Fruit fly (Drosophila melanogaster): ENCODE results near the gene Lcp65Af.

Gene Lcp65Af

dm6 chr3L:6157327-6158032 lies 20.9 kb upstream of the Lcp65Af start, which contains the start of gene CG13297 (continued):
- TF ChIP-seq sc (optimal IDR thresholded peaks at IDR 0.05) (no peak), sc (GFP tag; optimal IDR thresholded peaks at IDR 0.05) (no peak), CG16779 (GFP tag; IDR thresholded peaks at IDR 0.05) (no peak), GATAe (GFP tag; conservative IDR thresholded peaks at IDR 0.05) (no peak), CG4282 (GFP tag; optimal IDR thresholded peaks at IDR 0.05) (no peak), dysf (GFP tag; IDR thresholded peaks at IDR 0.05) (peak; percentile 57; the same call in 2 of the 3 replicates), dmrt99B (tag; optimal IDR thresholded peaks at IDR 0.05) (peak; percentile 88), tup (GFP tag; optimal IDR thresholded peaks at IDR 0.05) (no peak), gfzf (GFP tag; optimal IDR thresholded peaks at IDR 0.05) (no peak), ro (GFP tag; IDR thresholded peaks at IDR 0.05) (no peak), sens (GFP tag) (peak; percentile 76), Jarid2 (GFP tag; optimal IDR thresholded peaks at IDR 0.05) (no peak), Meics (GFP tag; optimal IDR thresholded peaks at IDR 0.05) (peak; percentile 42), Atf-2 (GFP tag; optimal IDR thresholded peaks at IDR 0.05) (no peak), grn (GFP tag; optimal IDR thresholded peaks at IDR 0.05) (peak; percentile 76), CG6854 (GFP tag; optimal IDR thresholded peaks at IDR 0.05) (no peak), CG15479 (GFP tag; optimal IDR thresholded peaks at IDR 0.05) (no peak), Vsx1 (GFP tag; optimal IDR thresholded peaks at IDR 0.05) (peak; percentile 46), Sry-δ (GFP tag; optimal IDR thresholded peaks at IDR 0.05) (no peak), CG6272 (GFP tag; IDR thresholded peaks at IDR 0.05) (no peak), Xbp1 (GFP tag; optimal IDR thresholded peaks at IDR 0.05) (peak; percentile 44), klu (GFP tag; IDR thresholded peaks at IDR 0.05) (no peak), CG6254 (GFP tag; optimal IDR thresholded peaks at IDR 0.05) (peak; percentile 12), Ets97D (GFP tag; optimal IDR thresholded peaks at IDR 0.05) (no peak), fu2 (GFP tag; optimal IDR thresholded peaks at IDR 0.05) (no peak), CG10209 (GFP tag; optimal IDR thresholded peaks at IDR 0.05) (peak; percentile 33), Rfx (GFP tag; IDR thresholded peaks at IDR 0.05) (0 out of 2 replicates have a peak, but pooled peaks have one; percentile 22), Bdp1 (GFP tag; optimal IDR thresholded peaks at IDR 0.05) (no peak), btn (GFP tag; optimal IDR thresholded peaks at IDR 0.05) (no peak)

- TF ChIP-seq YL-1 (GFP tag; optimal IDR thresholded peaks at IDR 0.05), result no peak
- no peak for TF ChIP-seq twi (tag; optimal IDR thresholded peaks at IDR 0.05)
- TF ChIP-seq Deaf1 (tag; optimal IDR thresholded peaks at IDR 0.05), result peak; percentile 63
- TF ChIP-seq pros (GFP tag; optimal IDR thresholded peaks at IDR 0.05), result peak; percentile 99
- TF ChIP-seq Blimp-1 (GFP tag; optimal IDR thresholded peaks at IDR 0.05), result peak; percentile 86
- peak; percentile 48 for TF ChIP-seq CG10209 (GFP tag; optimal IDR thresholded peaks at IDR 0.05)
- peak; percentile 71 for TF ChIP-seq ftz-f1 (GFP tag; optimal IDR thresholded peaks at IDR 0.05)
- TF ChIP-seq CG13894 (tag; optimal IDR thresholded peaks at IDR 0.05), result peak; percentile 50
- TF ChIP-seq CG6791 (GFP tag; IDR thresholded peaks at IDR 0.05; ENCODE audit: partially characterized antibody), result 0 out of 3 replicates have a peak, but pooled peaks have one; percentile 6
- peak; percentile 96 for TF ChIP-seq nom (GFP tag; optimal IDR thresholded peaks at IDR 0.05)
- peak; percentile 71 for TF ChIP-seq abd-A (tag; optimal IDR thresholded peaks at IDR 0.05)
- no peak for TF ChIP-seq MTF-1 (GFP tag; optimal IDR thresholded peaks at IDR 0.05; ENCODE audit: borderline replicate concordance)
- TF ChIP-seq Drgx (GFP tag; IDR thresholded peaks at IDR 0.05), result peak; percentile 37; the same call in 1 of the 2 replicates
- no peak for TF ChIP-seq CG6272 (GFP tag; IDR thresholded peaks at IDR 0.05)
- TF ChIP-seq sqz (GFP tag; optimal IDR thresholded peaks at IDR 0.05), result peak; percentile 33
- TF ChIP-seq CG10543 (GFP tag; optimal IDR thresholded peaks at IDR 0.05), result peak; percentile 36
- no peak for TF ChIP-seq cad (GFP tag; optimal IDR thresholded peaks at IDR 0.05)
- TF ChIP-seq Sox100B (GFP tag; optimal IDR thresholded peaks at IDR 0.05), result no peak
- TF ChIP-seq Atf-2 (GFP tag; optimal IDR thresholded peaks at IDR 0.05), result no peak
- peak; percentile 98 for TF ChIP-seq chinmo (GFP tag; IDR thresholded peaks at IDR 0.05; ENCODE audit: partially characterized antibody)
- TF ChIP-seq CG9797 (GFP tag; optimal IDR thresholded peaks at IDR 0.05), result no peak
- TF ChIP-seq CG10366 (GFP tag; IDR thresholded peaks at IDR 0.05), result no peak
- TF ChIP-seq z (GFP tag; IDR thresholded peaks at IDR 0.05), result peak; percentile 67; the same call in 2 of the 3 replicates
- TF ChIP-seq BtbVII (GFP tag; optimal IDR thresholded peaks at IDR 0.05), result no peak
Observed at dm6 chr3L:6154951-6155394, 18.4 kb upstream of the Lcp65Af start.

All from whole organism, embryonic.